Worm (Caenorhabditis elegans) whole organism, young adult: ENCODE measurements around the gene clc-8.

Experiments used
- mes-4 ChIP-seq: sonication (generic microtip); optimal IDR thresholded peaks from 2 replicates; lab custom pipeline; 2016; ENCODE audit warnings: missing genotype, missing genetic modification characterization, missing compliant biosample characterization
- xnd-1 ChIP-seq: sonication (generic microtip); optimal IDR thresholded peaks from 2 replicates; lab custom pipeline; 2016; ENCODE audit warnings: missing genotype, missing genetic modification reagents, missing genetic modification characterization, missing compliant biosample characterization
- zfh-2 ChIP-seq: fragments of 200-800 bp; sonication (Bioruptor generic); conservative IDR thresholded peaks from 2 replicates; pipeline ENCODE4 v1.3.6; 2022; ENCODE audit warnings: missing genetic modification reagents, missing genetic modification characterization, missing compliant biosample characterization

ce11 chrIV:14383474-14383873 lies 10.5 kb upstream of the clc-8 start, which contains the start of gene paqr-3:
- no peak for TF ChIP-seq xnd-1 (tag; lab: Kevin White, UChicago)
- TF ChIP-seq mes-4 (tag; lab: Kevin White, UChicago), result no peak
- TF ChIP-seq zfh-2 (GFP tag; lab: Robert Waterston, UW), result no peak
